Worm (Caenorhabditis elegans): ENCODE results near the gene B0294.1.

ce11 chrX:1924138-1924537 is 27.0 kb upstream of the B0294.1 start, which contains the start of gene ZC53.2:
- TF ChIP-seq nhr-77 (tag; optimal IDR thresholded peaks at IDR 0.05) (no peak), xbp-1 (tag; optimal IDR thresholded peaks at IDR 0.05) (no peak), snpc-4 (tag; optimal IDR thresholded peaks at IDR 0.05) (no peak), efl-1 (optimal IDR thresholded peaks at IDR 0.05) (no peak), efl-1 (GFP tag; optimal IDR thresholded peaks at IDR 0.05 in 1 of 2) (no peak), zag-1 (tag; optimal IDR thresholded peaks at IDR 0.05) (no peak), lin-35 (GFP tag; optimal IDR thresholded peaks at IDR 0.05) (no peak), elt-3 (tag; optimal IDR thresholded peaks at IDR 0.05) (no peak), ztf-11 (tag; optimal IDR thresholded peaks at IDR 0.05) (no peak), skn-1 (tag; optimal IDR thresholded peaks at IDR 0.05) (no peak), unc-62 (GFP tag; optimal IDR thresholded peaks at IDR 0.05) (no peak), Y116A8C.19 (tag; optimal IDR thresholded peaks at IDR 0.05; ENCODE audit: borderline replicate concordance) (no peak), nhr-90 (tag; optimal IDR thresholded peaks at IDR 0.05; ENCODE audit: poor library complexity) (no peak), ama-1 (optimal IDR thresholded peaks at IDR 0.05) (no peak), fkh-4 (tag; optimal IDR thresholded peaks at IDR 0.05; ENCODE audit: borderline replicate concordance) (no peak)

All from whole organism, L1 larva.